Worm (Caenorhabditis elegans) whole organism, L3 larva: Measurements from ENCODE around the gene nhr-185.

Experiments
- ama-1 ChIP-seq: fragments of 150-350 bp; optimal IDR thresholded peaks from 2 replicates; lab custom pipeline; 2018
- ceh-28 ChIP-seq: fragments of 150-350 bp; optimal IDR thresholded peaks from 2 replicates; lab custom pipeline; 2014; ENCODE audit warnings: missing biosample characterization, missing genetic modification reagents, missing genetic modification characterization
- egl-27 ChIP-seq: sonication (generic microtip); optimal IDR thresholded peaks from 4 replicates; lab custom pipeline; 2017; ENCODE audit warnings: missing biosample characterization, missing genetic modification reagents, missing genetic modification characterization
- elt-1 ChIP-seq: fragments of 150-350 bp; optimal IDR thresholded peaks from 2 replicates; lab custom pipeline; 2014; ENCODE audit warnings: missing biosample characterization, missing genetic modification characterization
- fkh-10 ChIP-seq: sonication (generic microtip); optimal IDR thresholded peaks from 2 replicates; lab custom pipeline; 2017; ENCODE audit warnings: missing biosample characterization, missing genetic modification reagents, missing genetic modification characterization
- jun-1 ChIP-seq: fragments of 150-350 bp; optimal IDR thresholded peaks from 2 replicates; lab custom pipeline; 2014; ENCODE audit warnings: missing biosample characterization, missing genetic modification reagents, missing genetic modification characterization
- lin-39 ChIP-seq: fragments of 150-350 bp; optimal IDR thresholded peaks from 2 replicates; lab custom pipeline; 2018; ENCODE audit warnings: missing biosample characterization, missing genetic modification reagents, missing genetic modification characterization
- mdl-1 ChIP-seq: fragments of 150-350 bp; optimal IDR thresholded peaks from 2 replicates; lab custom pipeline; 2014; ENCODE audit warnings: missing biosample characterization, missing genetic modification characterization
- skn-1 ChIP-seq: fragments of 150-350 bp; optimal IDR thresholded peaks from 2 replicates; lab custom pipeline; 2014; ENCODE audit warnings: missing biosample characterization, missing genetic modification characterization
- unc-62 ChIP-seq: fragments of 150-350 bp; sonication (generic microtip); optimal IDR thresholded peaks from 4 replicates; lab custom pipeline; 2014; ENCODE audit warnings: missing biosample characterization, missing genetic modification reagents, missing genetic modification characterization

ce11 chrV:3799737-3800136 lies 47.4 kb downstream of the nhr-185 start:
- no peak for TF ChIP-seq mdl-1
- no peak for TF ChIP-seq unc-62
- TF ChIP-seq egl-27 (tag; lab: Kevin White, UChicago): no peak
- TF ChIP-seq skn-1 (tag; lab: Kevin White, UChicago): no peak
- TF ChIP-seq ama-1 (lab: Kevin White, UChicago): no peak
- no peak for TF ChIP-seq lin-39 (tag; lab: Kevin White, UChicago)
- TF ChIP-seq jun-1 (tag; lab: Kevin White, UChicago): no peak
- no peak for TF ChIP-seq fkh-10 (GFP tag; lab: Kevin White, UChicago)
- TF ChIP-seq ceh-28: no peak
- TF ChIP-seq elt-1: no peak
